Fruit fly (Drosophila melanogaster): ENCODE results near the gene CG14641.

CG14641 gene

DNA sequence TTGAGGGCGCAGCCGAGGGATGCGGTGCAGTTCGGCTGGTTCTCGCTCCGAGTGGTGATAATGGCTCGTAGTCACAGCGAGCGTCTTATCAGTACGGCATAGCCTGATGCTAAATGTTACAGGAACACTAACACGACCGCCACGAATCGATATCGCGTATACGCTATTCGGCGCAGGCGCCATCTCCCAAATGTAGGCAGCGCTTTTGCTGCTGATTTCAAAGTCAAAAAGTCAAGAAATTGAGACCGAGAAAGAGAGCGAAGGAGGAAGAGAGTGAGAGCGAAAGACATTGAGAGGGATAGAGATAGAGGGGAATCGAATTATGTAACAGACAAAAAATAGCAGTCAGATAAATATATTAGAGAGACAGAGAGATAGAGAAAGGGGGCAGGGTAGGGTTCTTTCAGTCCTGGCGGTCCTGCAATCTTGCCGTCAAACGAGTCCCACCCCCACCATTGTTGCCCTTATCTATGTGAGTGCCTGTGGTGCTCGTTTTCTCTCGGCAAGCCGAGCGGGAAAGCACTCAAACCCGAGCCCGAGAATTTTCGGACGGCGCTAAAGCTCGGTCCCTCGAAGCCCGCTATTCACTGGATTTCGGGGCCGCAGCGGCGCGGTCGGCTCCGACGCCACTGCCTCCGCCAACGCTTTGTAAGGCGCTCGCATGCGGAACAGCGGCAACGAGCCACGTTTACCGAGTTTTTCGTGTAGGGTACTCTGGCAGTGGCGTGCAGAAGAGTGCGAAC lies 49.1 kb upstream of the CG14641 start (continued):
- TF ChIP-seq Atf6 (GFP tag; IDR thresholded peaks at IDR 0.05): no peak
- TF ChIP-seq crol (GFP tag; IDR thresholded peaks at IDR 0.05): peak; percentile 12; the same call in 1 of the 2 replicates
- TF ChIP-seq CG8281 (tag; optimal IDR thresholded peaks at IDR 0.05): no peak
- TF ChIP-seq Optix (GFP tag; IDR thresholded peaks at IDR 0.05): no peak; the same call in 2 of the 3 replicates
- no peak for TF ChIP-seq CG7786 (GFP tag; optimal IDR thresholded peaks at IDR 0.05)
- peak; percentile 9 for TF ChIP-seq CG10543 (GFP tag; optimal IDR thresholded peaks at IDR 0.05)
- no peak for TF ChIP-seq CG4617 (GFP tag; optimal IDR thresholded peaks at IDR 0.05; ENCODE audit: borderline replicate concordance)
- TF ChIP-seq CG9215 (GFP tag; IDR thresholded peaks at IDR 0.05): 0 out of 2 replicates have a peak, but pooled peaks have one; percentile 4
- TF ChIP-seq corto (GFP tag; optimal IDR thresholded peaks at IDR 0.05): no peak
- TF ChIP-seq MBD-R2 (GFP tag; IDR thresholded peaks at IDR 0.05): no peak
- no peak for TF ChIP-seq CG12071 (GFP tag; optimal IDR thresholded peaks at IDR 0.05)
- TF ChIP-seq CG10462 (GFP tag; optimal IDR thresholded peaks at IDR 0.05): no peak
- TF ChIP-seq Hr3 (GFP tag; optimal IDR thresholded peaks at IDR 0.05): no peak
- TF ChIP-seq lmd (GFP tag; IDR thresholded peaks at IDR 0.05): no peak
- no peak for TF ChIP-seq CG32532 (GFP tag; IDR thresholded peaks at IDR 0.05)
- no peak for TF ChIP-seq emc (GFP tag; optimal IDR thresholded peaks at IDR 0.05)
- TF ChIP-seq CG6272 (GFP tag; IDR thresholded peaks at IDR 0.05): no peak
- TF ChIP-seq CG4820 (GFP tag; optimal IDR thresholded peaks at IDR 0.05): no peak
- TF ChIP-seq en (GFP tag; optimal IDR thresholded peaks at IDR 0.05): no peak
- TF ChIP-seq CG7839 (tag; optimal IDR thresholded peaks at IDR 0.05): no peak
- TF ChIP-seq CG17361 (GFP tag; IDR thresholded peaks at IDR 0.05): no peak
- TF ChIP-seq tin (GFP tag; optimal IDR thresholded peaks at IDR 0.05): no peak
- no peak for TF ChIP-seq MTF-1 (GFP tag; optimal IDR thresholded peaks at IDR 0.05; ENCODE audit: borderline replicate concordance)
- no peak for TF ChIP-seq ara (GFP tag; IDR thresholded peaks at IDR 0.05)
- TF ChIP-seq Scr (GFP tag; IDR thresholded peaks at IDR 0.05; ENCODE audit: partially characterized antibody): no peak
- TF ChIP-seq chn (GFP tag; optimal IDR thresholded peaks at IDR 0.05): no peak
- no peak for TF ChIP-seq CG5180 (GFP tag; optimal IDR thresholded peaks at IDR 0.05)
- no peak for TF ChIP-seq Ptx1 (GFP tag; IDR thresholded peaks at IDR 0.05)
- peak; percentile 18 for TF ChIP-seq CG12744 (GFP tag; optimal IDR thresholded peaks at IDR 0.05)
- no peak for TF ChIP-seq ab (GFP tag; optimal IDR thresholded peaks at IDR 0.05)
- no peak for TF ChIP-seq HLH4C (GFP tag; IDR thresholded peaks at IDR 0.05; ENCODE audit: partially characterized antibody)
- peak; percentile 34 for TF ChIP-seq pfk (GFP tag; optimal IDR thresholded peaks at IDR 0.05)
- TF ChIP-seq stwl (tag; optimal IDR thresholded peaks at IDR 0.05): no peak
- TF ChIP-seq CG17802 (tag; optimal IDR thresholded peaks at IDR 0.05): no peak
- TF ChIP-seq ewg (GFP tag; optimal IDR thresholded peaks at IDR 0.05): peak; percentile 46
- TF ChIP-seq aop (GFP tag; IDR thresholded peaks at IDR 0.05): no peak
- no peak for TF ChIP-seq CHES-1-like (GFP tag; optimal IDR thresholded peaks at IDR 0.05)
- no peak for TF ChIP-seq CG17186 (GFP tag; optimal IDR thresholded peaks at IDR 0.05)
- TF ChIP-seq CG12299 (tag; optimal IDR thresholded peaks at IDR 0.05): no peak
- no peak for TF ChIP-seq CG4360 (GFP tag; IDR thresholded peaks at IDR 0.05)
- no peak for TF ChIP-seq Dfd (GFP tag; optimal IDR thresholded peaks at IDR 0.05)
- TF ChIP-seq Pdp1 (GFP tag; optimal IDR thresholded peaks at IDR 0.05): peak in 1 of 2 experiments; percentile 89
- TF ChIP-seq phol (tag; optimal IDR thresholded peaks at IDR 0.05): no peak
- no peak for TF ChIP-seq CG10321 (GFP tag; IDR thresholded peaks at IDR 0.05)
- no peak for TF ChIP-seq Hmx (GFP tag; optimal IDR thresholded peaks at IDR 0.05)
- TF ChIP-seq zen2 (GFP tag; IDR thresholded peaks at IDR 0.05; ENCODE audit: partially characterized antibody): 0 out of 3 replicates have a peak, but pooled peaks have one; percentile 31
- no peak for TF ChIP-seq CG3065 (GFP tag; optimal IDR thresholded peaks at IDR 0.05)
- no peak for TF ChIP-seq crp (GFP tag; optimal IDR thresholded peaks at IDR 0.05)
- no peak for TF ChIP-seq CG8359 (GFP tag; optimal IDR thresholded peaks at IDR 0.05; ENCODE audit: borderline replicate concordance)

Data from whole organism, embryonic.